Worm (Caenorhabditis elegans) whole organism, L2 larva: ENCODE results near the gene ZK377.15.

ENCODE experiments used
- F13H6.1 ChIP-seq: sonication (generic microtip); optimal IDR thresholded peaks from 2 replicates; lab custom pipeline; 2016; ENCODE audit warnings: missing genetic modification characterization, missing compliant biosample characterization
- R02D3.7 ChIP-seq: fragments of 150-350 bp; optimal IDR thresholded peaks from 2 replicates; lab custom pipeline; 2014; ENCODE audit warnings: missing biosample characterization, missing genetic modification characterization
- Y55F3AM.14 ChIP-seq: fragments of 200-800 bp; sonication (Bioruptor generic); optimal IDR thresholded peaks from 2 replicates; lab custom pipeline; 2018; ENCODE audit warnings: mild to moderate bottlenecking, missing genetic modification characterization, missing compliant biosample characterization
- ZK546.5 ChIP-seq: sonication (generic microtip); optimal IDR thresholded peaks from 2 replicates; lab custom pipeline; 2017; ENCODE audit warnings: missing biosample characterization, missing genetic modification characterization
- alr-1 ChIP-seq: fragments of 150-350 bp; optimal IDR thresholded peaks from 2 replicates; lab custom pipeline; 2014; ENCODE audit warnings: missing biosample characterization, missing genetic modification characterization
- ama-1 ChIP-seq: fragments of 150-350 bp; optimal IDR thresholded peaks from 2 replicates; lab custom pipeline; 2018; ENCODE audit warnings: inconsistent platforms
- blmp-1 ChIP-seq: sonication (generic microtip); optimal IDR thresholded peaks from 2 replicates; lab custom pipeline; 2017; ENCODE audit warnings: missing genetic modification characterization, mild to moderate bottlenecking, missing compliant biosample characterization, antibody characterized with exemption, moderate library complexity; ENCODE audit not compliant: insufficient read depth
- ceh-16 ChIP-seq: fragments of 150-350 bp; optimal IDR thresholded peaks from 2 replicates; lab custom pipeline; 2014; ENCODE audit warnings: missing biosample characterization, missing genetic modification characterization
- ceh-82 ChIP-seq: fragments of 150-350 bp; optimal IDR thresholded peaks from 2 replicates; lab custom pipeline; 2014; ENCODE audit warnings: missing biosample characterization, missing genetic modification characterization
- crh-2 ChIP-seq: sonication (generic microtip); optimal IDR thresholded peaks from 2 replicates; lab custom pipeline; 2017; ENCODE audit warnings: missing biosample characterization, missing genetic modification characterization
- elt-3 ChIP-seq: sonication (generic microtip); optimal IDR thresholded peaks from 2 replicates; lab custom pipeline; 2017; ENCODE audit warnings: missing biosample characterization, missing genetic modification characterization
- fos-1 ChIP-seq: fragments of 150-350 bp; optimal IDR thresholded peaks from 2 replicates; lab custom pipeline; 2014; ENCODE audit warnings: missing biosample characterization, missing genetic modification characterization
- gmeb-1 ChIP-seq: fragments of 150-350 bp; optimal IDR thresholded peaks from 2 replicates; lab custom pipeline; 2014; ENCODE audit warnings: missing biosample characterization, missing genetic modification characterization
- lin-11 ChIP-seq: fragments of 150-350 bp; sonication (generic microtip); optimal IDR thresholded peaks from 2 replicates; lab custom pipeline; 2014; ENCODE audit warnings: missing biosample characterization, missing genetic modification characterization, inconsistent platforms, mixed read lengths
- lin-13 ChIP-seq: fragments of 150-350 bp; optimal IDR thresholded peaks from 2 replicates; lab custom pipeline; 2014; ENCODE audit warnings: missing biosample characterization, missing genetic modification reagents, missing genetic modification characterization
- lin-39 ChIP-seq: fragments of 150-350 bp; optimal IDR thresholded peaks from 2 replicates; lab custom pipeline; 2014; ENCODE audit warnings: missing biosample characterization, missing genetic modification reagents, missing genetic modification characterization
- lsy-2 ChIP-seq, 2 experiments: fragments of 150-350 bp in 1 of 2; sonication (generic microtip) in 1 of 2; optimal IDR thresholded peaks; 2 replicates each; lab custom pipeline; 2014 to 2017; ENCODE audit warnings: missing biosample characterization in 2 of 2, missing genetic modification characterization in 2 of 2
- mab-5 ChIP-seq: fragments of 150-350 bp; optimal IDR thresholded peaks from 2 replicates; lab custom pipeline; 2014; ENCODE audit warnings: missing biosample characterization, missing genetic modification characterization
- mdl-1 ChIP-seq, 2 experiments: fragments of 150-350 bp in 1 of 2; sonication (generic microtip) in 1 of 2; optimal IDR thresholded peaks; 2 replicates each; lab custom pipeline; 2017; ENCODE audit warnings: missing biosample characterization in 2 of 2, missing genetic modification characterization in 2 of 2
- nhr-11 ChIP-seq: fragments of 150-350 bp; optimal IDR thresholded peaks from 2 replicates; lab custom pipeline; 2014; ENCODE audit warnings: missing biosample characterization, missing genetic modification characterization
- nhr-12 ChIP-seq: fragments of 150-350 bp; optimal IDR thresholded peaks from 2 replicates; lab custom pipeline; 2014; ENCODE audit warnings: missing biosample characterization, missing genetic modification characterization
- nhr-129 ChIP-seq: fragments of 150-350 bp; optimal IDR thresholded peaks from 2 replicates; lab custom pipeline; 2014; ENCODE audit warnings: missing biosample characterization, missing genetic modification characterization
- nhr-21 ChIP-seq: fragments of 150-350 bp; optimal IDR thresholded peaks from 2 replicates; lab custom pipeline; 2014; ENCODE audit warnings: missing biosample characterization, missing genetic modification characterization
- nhr-23 ChIP-seq: fragments of 150-350 bp; optimal IDR thresholded peaks from 2 replicates; lab custom pipeline; 2014; ENCODE audit warnings: missing biosample characterization, missing genetic modification reagents, missing genetic modification characterization
- nhr-237 ChIP-seq: fragments of 150-350 bp; optimal IDR thresholded peaks from 2 replicates; lab custom pipeline; 2014; ENCODE audit warnings: missing biosample characterization, missing genetic modification characterization
- nhr-25 ChIP-seq: fragments of 150-350 bp; sonication (generic microtip); optimal IDR thresholded peaks from 3 replicates; lab custom pipeline; 2014; ENCODE audit warnings: missing biosample characterization, missing genetic modification characterization
- nhr-6 ChIP-seq: fragments of 150-350 bp; optimal IDR thresholded peaks from 2 replicates; lab custom pipeline; 2014; ENCODE audit warnings: missing biosample characterization, missing genetic modification characterization
- peb-1 ChIP-seq: fragments of 150-350 bp; optimal IDR thresholded peaks from 2 replicates; lab custom pipeline; 2014; ENCODE audit warnings: missing biosample characterization, missing genetic modification characterization
- sem-4 ChIP-seq: fragments of 150-350 bp; optimal IDR thresholded peaks from 2 replicates; lab custom pipeline; 2014; ENCODE audit warnings: missing biosample characterization, missing genetic modification reagents, missing genetic modification characterization
- skn-1 ChIP-seq: sonication (generic microtip); optimal IDR thresholded peaks from 2 replicates; lab custom pipeline; 2017; ENCODE audit warnings: missing biosample characterization, missing genetic modification characterization
- sma-3 ChIP-seq: sonication (generic microtip); optimal IDR thresholded peaks from 2 replicates; lab custom pipeline; 2016; ENCODE audit warnings: missing genetic modification reagents, missing genetic modification characterization, missing compliant biosample characterization
- sma-9 ChIP-seq, 2 experiments: fragments of 150-350 bp in 1 of 2; sonication (generic microtip) in 1 of 2; optimal IDR thresholded peaks; 2 replicates each; lab custom pipeline; 2014 to 2016; ENCODE audit warnings: missing genetic modification characterization in 2 of 2, mild to moderate bottlenecking in 1 of 2, missing biosample characterization in 1 of 2, missing compliant biosample characterization in 1 of 2, missing genetic modification reagents in 1 of 2, moderate library complexity in 1 of 2
- snpc-4 ChIP-seq: fragments of 150-350 bp; optimal IDR thresholded peaks from 2 replicates; lab custom pipeline; 2014; ENCODE audit warnings: missing biosample characterization, missing genetic modification characterization
- unc-39 ChIP-seq: fragments of 150-350 bp; optimal IDR thresholded peaks from 2 replicates; lab custom pipeline; 2014; ENCODE audit warnings: missing biosample characterization, missing genetic modification characterization
- unc-55 ChIP-seq: fragments of 150-350 bp; sonication (generic microtip); optimal IDR thresholded peaks from 3 replicates; lab custom pipeline; 2014; ENCODE audit warnings: missing biosample characterization, missing genetic modification reagents, missing genetic modification characterization
- unc-62 ChIP-seq: fragments of 150-350 bp; optimal IDR thresholded peaks from 2 replicates; lab custom pipeline; 2014; ENCODE audit warnings: missing biosample characterization, missing genetic modification reagents, missing genetic modification characterization
- zag-1 ChIP-seq: fragments of 150-350 bp; optimal IDR thresholded peaks from 2 replicates; lab custom pipeline; 2014; ENCODE audit warnings: missing biosample characterization, missing genetic modification characterization
- ztf-4 ChIP-seq: fragments of 150-350 bp; optimal IDR thresholded peaks from 2 replicates; lab custom pipeline; 2014; ENCODE audit warnings: missing biosample characterization, missing genetic modification characterization

ZK377.15 gene

ce11 chrX:3470307-3470706, 4.6 kb upstream of the ZK377.15 start:
- TF ChIP-seq unc-62 (no peak), sma-9 (GFP tag; optimal IDR thresholded peaks at IDR 0.05; lab: Kevin White, UChicago) (no peak), sma-9 (tag; optimal IDR thresholded peaks at IDR 0.05; lab: Kevin White, UChicago) (no peak), F13H6.1 (tag; lab: Kevin White, UChicago) (no peak), ceh-82 (tag; lab: Kevin White, UChicago) (no peak), nhr-12 (tag; lab: Kevin White, UChicago) (no peak), skn-1 (tag; lab: Kevin White, UChicago) (no peak), ceh-16 (tag; lab: Kevin White, UChicago) (no peak), unc-39 (tag; lab: Kevin White, UChicago) (no peak), ZK546.5 (tag; lab: Kevin White, UChicago) (no peak), unc-55 (no peak), sem-4 (no peak), Y55F3AM.14 (GFP tag; lab: Kevin White, UChicago) (no peak), nhr-129 (tag; lab: Kevin White, UChicago) (no peak), blmp-1 (tag; lab: Kevin White, UChicago) (no peak), ztf-4 (no peak), mdl-1 (tag; optimal IDR thresholded peaks at IDR 0.05; lab: Kevin White, UChicago) (no peak)

- TF ChIP-seq unc-62 (no peak), ceh-82 (tag; lab: Kevin White, UChicago) (no peak), peb-1 (tag; lab: Kevin White, UChicago) (no peak), nhr-23 (tag; lab: Kevin White, UChicago) (no peak), nhr-237 (tag; lab: Kevin White, UChicago) (no peak), nhr-12 (tag; lab: Kevin White, UChicago) (no peak), unc-39 (tag; lab: Kevin White, UChicago) (no peak), mab-5 (no peak), lsy-2 (tag; optimal IDR thresholded peaks at IDR 0.05; lab: Kevin White, UChicago) (no peak), unc-55 (no peak), nhr-21 (tag; lab: Kevin White, UChicago) (no peak), nhr-25 (tag; lab: Kevin White, UChicago) (no peak), lin-11 (tag; lab: Kevin White, UChicago) (no peak), ztf-4 (no peak), nhr-6 (tag; lab: Kevin White, UChicago) (no peak), sem-4 (no peak), nhr-129 (tag; lab: Kevin White, UChicago) (no peak), ama-1 (lab: Kevin White, UChicago) (no peak), R02D3.7 (tag; lab: Kevin White, UChicago) (no peak), fos-1 (tag; lab: Kevin White, UChicago) (no peak)
Observed at ce11 chrX:3469332-3469731, 3.6 kb upstream of the ZK377.15 start.

- TF ChIP-seq mab-5: no peak
- no peak for TF ChIP-seq zag-1 (tag; lab: Kevin White, UChicago)
- no peak for TF ChIP-seq nhr-12 (tag; lab: Kevin White, UChicago)
- no peak for TF ChIP-seq sma-3 (GFP tag; lab: Kevin White, UChicago)
- no peak for TF ChIP-seq nhr-6 (tag; lab: Kevin White, UChicago)
- TF ChIP-seq ama-1 (lab: Kevin White, UChicago): no peak
- TF ChIP-seq nhr-11: no peak
- no peak for TF ChIP-seq snpc-4 (tag; lab: Kevin White, UChicago)
- TF ChIP-seq unc-39 (tag; lab: Kevin White, UChicago): no peak
- no peak for TF ChIP-seq crh-2 (tag; lab: Kevin White, UChicago)
- TF ChIP-seq nhr-23 (tag; lab: Kevin White, UChicago): no peak
- no peak for TF ChIP-seq gmeb-1 (tag; lab: Kevin White, UChicago)
- no peak for TF ChIP-seq lin-11 (tag; lab: Kevin White, UChicago)
- TF ChIP-seq lin-13 (GFP tag; lab: Kevin White, UChicago): no peak
- TF ChIP-seq alr-1: no peak
- TF ChIP-seq nhr-25 (tag; lab: Kevin White, UChicago): no peak
- TF ChIP-seq elt-3 (tag; lab: Kevin White, UChicago): no peak
- TF ChIP-seq lin-39 (tag; lab: Kevin White, UChicago): no peak
Observed at ce11 chrX:3467958-3468357, 2.3 kb upstream of the ZK377.15 start.
